Fruit fly (Drosophila melanogaster) whole organism, embryonic: ENCODE data around the gene CG6961.

Source experiments
- Ada2b ChIP-seq: fragments of 200-800 bp; sonication (Bioruptor generic); IDR thresholded peaks from 2 replicates; pipeline ENCODE4 v1.3.6; 2022; ENCODE audit warnings: missing biosample characterization, missing genetic modification characterization
- B-H2 ChIP-seq: fragments of 200-800 bp; sonication (Bioruptor generic); optimal IDR thresholded peaks from 2 replicates; lab custom pipeline; 2018; ENCODE audit warnings: missing biosample characterization, mild to moderate bottlenecking, missing genetic modification characterization
- CG12219 ChIP-seq: fragments of 200-800 bp; sonication (Bioruptor generic); optimal IDR thresholded peaks from 3 replicates; lab custom pipeline; 2018; ENCODE audit warnings: missing biosample characterization, mild to moderate bottlenecking, missing genetic modification characterization
- CG12391 ChIP-seq: fragments of 200-800 bp; sonication (Bioruptor generic); optimal IDR thresholded peaks from 3 replicates; lab custom pipeline; 2018; ENCODE audit warnings: missing biosample characterization, mild to moderate bottlenecking, missing genetic modification characterization, moderate library complexity
- CG12744 ChIP-seq: fragments of 200-800 bp; sonication (Bioruptor generic); optimal IDR thresholded peaks from 2 replicates; lab custom pipeline; 2016; ENCODE audit warnings: missing biosample characterization, missing genetic modification characterization
- CG13123 ChIP-seq: fragments of 200-800 bp; sonication (Bioruptor generic); optimal IDR thresholded peaks from 2 replicates; lab custom pipeline; 2016; ENCODE audit warnings: missing biosample characterization, missing genetic modification characterization
- CG14441 ChIP-seq: fragments of 200-800 bp; sonication (Bioruptor generic); IDR thresholded peaks from 2 replicates; pipeline ENCODE4 v1.3.6; 2022; ENCODE audit warnings: missing biosample characterization, missing genetic modification characterization
- CG1529 ChIP-seq: fragments of 200-800 bp; sonication (Bioruptor generic); optimal IDR thresholded peaks from 3 replicates; lab custom pipeline; 2018; ENCODE audit warnings: missing biosample characterization, missing genetic modification characterization
- CG17385 ChIP-seq: fragments of 200-800 bp; sonication (Bioruptor generic); optimal IDR thresholded peaks from 3 replicates; lab custom pipeline; 2018; ENCODE audit warnings: missing biosample characterization, mild to moderate bottlenecking, missing genetic modification characterization
- CG17612 ChIP-seq: fragments of 200-800 bp; sonication (Bioruptor generic); IDR thresholded peaks from 2 replicates; pipeline ENCODE4 v1.3.6; 2022; ENCODE audit warnings: missing biosample characterization, missing genetic modification characterization
- CG17802 ChIP-seq: fragments of 200-800 bp; sonication (Bioruptor generic); optimal IDR thresholded peaks from 2 replicates; lab custom pipeline; 2018; ENCODE audit warnings: missing biosample characterization, mild to moderate bottlenecking, missing genetic modification characterization, moderate library complexity
- CG1832 ChIP-seq: fragments of 200-800 bp; sonication (Bioruptor generic); optimal IDR thresholded peaks from 2 replicates; lab custom pipeline; 2017; ENCODE audit warnings: missing biosample characterization, mild to moderate bottlenecking, missing genetic modification characterization, inconsistent platforms
- CG18599 ChIP-seq: fragments of 200-800 bp; sonication (Bioruptor generic); optimal IDR thresholded peaks from 3 replicates; lab custom pipeline; 2017; ENCODE audit warnings: missing biosample characterization, missing genetic modification characterization, mild to moderate bottlenecking, moderate library complexity, missing genetic modification reagents
- CG18619 ChIP-seq: fragments of 200-800 bp; sonication (Bioruptor generic); optimal IDR thresholded peaks from 3 replicates; lab custom pipeline; 2017; ENCODE audit warnings: missing biosample characterization, mild to moderate bottlenecking, missing genetic modification characterization
- CG31388 ChIP-seq: fragments of 200-800 bp; sonication (Bioruptor generic); optimal IDR thresholded peaks from 2 replicates; lab custom pipeline; 2016; ENCODE audit warnings: missing biosample characterization, missing genetic modification characterization
- CG32532 ChIP-seq: fragments of 200-800 bp; sonication (Bioruptor generic); IDR thresholded peaks from 2 replicates; pipeline ENCODE4 v1.3.6; 2022; ENCODE audit warnings: missing biosample characterization, missing genetic modification characterization
- CG34422 ChIP-seq: fragments of 200-800 bp; sonication (Bioruptor generic); IDR thresholded peaks from 3 replicates; pipeline ENCODE4 v1.3.6; 2022; ENCODE audit warnings: missing biosample characterization, missing genetic modification characterization
- CG4328 ChIP-seq: fragments of 200-800 bp; sonication (Bioruptor generic); optimal IDR thresholded peaks from 3 replicates; lab custom pipeline; 2017; ENCODE audit warnings: missing biosample characterization, missing genetic modification reagents, missing genetic modification characterization
- CG4820 ChIP-seq: fragments of 200-800 bp; sonication (Bioruptor generic); optimal IDR thresholded peaks from 3 replicates; lab custom pipeline; 2016; ENCODE audit warnings: missing biosample characterization, missing genetic modification characterization
- CG6254 ChIP-seq: fragments of 200-800 bp; sonication (Bioruptor generic); optimal IDR thresholded peaks from 3 replicates; lab custom pipeline; 2017; ENCODE audit warnings: mild to moderate bottlenecking, missing biosample characterization, missing genetic modification reagents, missing genetic modification characterization
- CG7556 ChIP-seq: fragments of 200-800 bp; sonication (Bioruptor generic); optimal IDR thresholded peaks from 2 replicates; lab custom pipeline; 2017; ENCODE audit warnings: missing biosample characterization, mild to moderate bottlenecking, missing genetic modification characterization
- CG8359 ChIP-seq: fragments of 200-800 bp; sonication (Bioruptor generic); optimal IDR thresholded peaks from 2 replicates; lab custom pipeline; 2017; ENCODE audit warnings: missing biosample characterization, mild to moderate bottlenecking, missing genetic modification characterization, borderline replicate concordance
- CG8478 ChIP-seq: fragments of >200 bp; optimal IDR thresholded peaks from 2 replicates; lab custom pipeline; 2018
- Deaf1 ChIP-seq: fragments of 200-800 bp; optimal IDR thresholded peaks from 3 replicates; lab custom pipeline; 2019; ENCODE audit warnings: missing biosample characterization, mild to moderate bottlenecking, missing genetic modification characterization, moderate library complexity
- Dfd ChIP-seq, 2 experiments: fragments of >200 bp; optimal IDR thresholded peaks; 2 replicates each; lab custom pipeline; 2017; ENCODE audit warnings: missing biosample characterization in 2 of 2, missing genetic modification characterization in 2 of 2
- Doc3 ChIP-seq: fragments of 200-800 bp; sonication (Bioruptor generic); IDR thresholded peaks from 3 replicates; pipeline ENCODE4 v1.3.6; 2022; ENCODE audit warnings: missing biosample characterization, missing genetic modification characterization; ENCODE audit not compliant: partially characterized antibody
- HLH4C ChIP-seq: fragments of 200-800 bp; sonication (Bioruptor generic); IDR thresholded peaks from 3 replicates; pipeline ENCODE4 v1.3.6; 2022; ENCODE audit warnings: missing biosample characterization, missing genetic modification characterization; ENCODE audit not compliant: partially characterized antibody
- Lpt ChIP-seq: fragments of >200 bp; optimal IDR thresholded peaks from 2 replicates; lab custom pipeline; 2018; ENCODE audit warnings: missing biosample characterization, missing genetic modification characterization
- Meics ChIP-seq: fragments of 200-800 bp; sonication (Bioruptor generic); optimal IDR thresholded peaks from 2 replicates; lab custom pipeline; 2017; ENCODE audit warnings: missing biosample characterization, mild to moderate bottlenecking, missing genetic modification characterization
- Poxn ChIP-seq: fragments of 200-800 bp; sonication (Bioruptor generic); IDR thresholded peaks from 2 replicates; pipeline ENCODE4 v1.3.6; 2022; ENCODE audit warnings: missing biosample characterization, missing genetic modification characterization
- Sry-δ ChIP-seq: fragments of 200-800 bp; sonication (Bioruptor generic); optimal IDR thresholded peaks from 2 replicates; lab custom pipeline; 2016; ENCODE audit warnings: missing biosample characterization, missing genetic modification characterization
- ash1 ChIP-seq: fragments of 200-800 bp; sonication (Bioruptor generic); optimal IDR thresholded peaks from 2 replicates; lab custom pipeline; 2018; ENCODE audit warnings: missing biosample characterization, mild to moderate bottlenecking, missing genetic modification characterization
- br ChIP-seq: fragments of >200 bp; optimal IDR thresholded peaks from 2 replicates; lab custom pipeline; 2017
- chn ChIP-seq: fragments of 200-800 bp; sonication (Bioruptor generic); optimal IDR thresholded peaks from 2 replicates; lab custom pipeline; 2016; ENCODE audit warnings: missing biosample characterization, missing genetic modification characterization
- croc ChIP-seq: fragments of 200-800 bp; sonication (Bioruptor generic); conservative IDR thresholded peaks from 3 replicates; pipeline ENCODE4 v1.3.6; 2022; ENCODE audit warnings: missing biosample characterization, missing genetic modification characterization
- da ChIP-seq: fragments of 200-800 bp; sonication (Bioruptor generic); optimal IDR thresholded peaks from 2 replicates; lab custom pipeline; 2016; ENCODE audit warnings: missing biosample characterization, missing genetic modification characterization
- ftz-f1 ChIP-seq: fragments of 200-800 bp; sonication (Bioruptor generic); optimal IDR thresholded peaks from 2 replicates; lab custom pipeline; 2016; ENCODE audit warnings: missing biosample characterization, missing genetic modification characterization
- hb ChIP-seq: fragments of 200-800 bp; sonication (Bioruptor generic); IDR thresholded peaks from 3 replicates; pipeline ENCODE4 v1.3.6; 2022; ENCODE audit warnings: missing biosample characterization, missing genetic modification characterization; ENCODE audit not compliant: partially characterized antibody
- jing ChIP-seq: fragments of 200-800 bp; sonication (Bioruptor generic); optimal IDR thresholded peaks from 2 replicates; lab custom pipeline; 2018; ENCODE audit warnings: missing biosample characterization, mild to moderate bottlenecking, missing genetic modification characterization
- jumu ChIP-seq: fragments of 200-800 bp; sonication (Bioruptor generic); optimal IDR thresholded peaks from 3 replicates; lab custom pipeline; 2016; ENCODE audit warnings: missing biosample characterization, missing genetic modification characterization
- kay ChIP-seq: fragments of 200-800 bp; sonication (Bioruptor generic); optimal IDR thresholded peaks from 2 replicates; lab custom pipeline; 2016; ENCODE audit warnings: missing biosample characterization, missing genetic modification characterization
- lbe ChIP-seq: fragments of 200-800 bp; sonication (Bioruptor generic); optimal IDR thresholded peaks from 2 replicates; lab custom pipeline; 2016; ENCODE audit warnings: missing biosample characterization, mild to moderate bottlenecking, missing genetic modification characterization
- mam ChIP-seq: fragments of 200-800 bp; sonication (Bioruptor generic); optimal IDR thresholded peaks from 3 replicates; lab custom pipeline; 2016; ENCODE audit warnings: missing biosample characterization, missing genetic modification characterization
- mld ChIP-seq: fragments of 200-800 bp; sonication (Bioruptor generic); IDR thresholded peaks from 3 replicates; pipeline ENCODE4 v1.3.6; 2022; ENCODE audit warnings: missing biosample characterization, missing genetic modification characterization; ENCODE audit not compliant: partially characterized antibody
- nau ChIP-seq: fragments of 200-800 bp; sonication (Bioruptor generic); optimal IDR thresholded peaks from 3 replicates; lab custom pipeline; 2017; ENCODE audit warnings: missing biosample characterization, mild to moderate bottlenecking, missing genetic modification characterization, missing genetic modification reagents
- peb ChIP-seq: fragments of 200-800 bp; sonication (Bioruptor generic); IDR thresholded peaks from 2 replicates; pipeline ENCODE4 v1.3.6; 2022; ENCODE audit warnings: missing biosample characterization, missing genetic modification characterization
- schlank ChIP-seq: fragments of 200-800 bp; sonication (Bioruptor generic); optimal IDR thresholded peaks from 2 replicates; lab custom pipeline; 2018; ENCODE audit warnings: missing biosample characterization, mild to moderate bottlenecking, missing genetic modification characterization
- sens-2 ChIP-seq: fragments of 200-800 bp; sonication (Bioruptor generic); IDR thresholded peaks from 2 replicates; pipeline ENCODE4 v1.3.6; 2022; ENCODE audit warnings: missing biosample characterization, missing genetic modification characterization
- sisA ChIP-seq: fragments of 200-800 bp; sonication (Bioruptor generic); IDR thresholded peaks from 2 replicates; pipeline ENCODE4 v1.3.6; 2022; ENCODE audit warnings: missing biosample characterization, missing genetic modification characterization
- zen ChIP-seq: fragments of 200-800 bp; sonication (Bioruptor generic); optimal IDR thresholded peaks from 3 replicates; lab custom pipeline; 2018; ENCODE audit warnings: missing biosample characterization, mild to moderate bottlenecking, missing genetic modification characterization, moderate library complexity

CG6961 gene

dm6 chrX:18789353-18790210 lies 1.6 kb upstream of the CG6961 start (continued):
- no peak for TF ChIP-seq B-H2 (GFP tag; lab: Kevin White, UChicago)
- no peak for TF ChIP-seq ash1 (GFP tag; lab: Kevin White, UChicago)
- peak; percentile 57 for TF ChIP-seq nau (GFP tag; lab: Kevin White, UChicago)
- no peak for TF ChIP-seq croc (GFP tag; lab: Robert Waterston, UW)
- TF ChIP-seq lbe (GFP tag; lab: Kevin White, UChicago): no peak
- TF ChIP-seq mld (GFP tag; lab: Robert Waterston, UW): no peak
- peak; percentile 17; the same call in 1 of the 2 replicates for TF ChIP-seq Ada2b
- TF ChIP-seq mam (GFP tag; lab: Kevin White, UChicago): peak; percentile 34
- peak; percentile 6 for TF ChIP-seq jing
- TF ChIP-seq sisA (GFP tag; lab: Robert Waterston, UW): 0 out of 2 replicates have a peak, but pooled peaks have one; percentile 19
- no peak for TF ChIP-seq CG17802
- TF ChIP-seq CG4820 (GFP tag; lab: Kevin White, UChicago): peak; percentile 10
- peak; percentile 63 for TF ChIP-seq CG14441 (GFP tag; lab: Robert Waterston, UW)
- no peak for TF ChIP-seq HLH4C
- TF ChIP-seq schlank (tag; lab: Kevin White, UChicago): no peak
- no peak for TF ChIP-seq CG1529 (GFP tag; lab: Kevin White, UChicago)
- no peak for TF ChIP-seq sens-2
- peak; percentile 10 for TF ChIP-seq CG4328 (GFP tag; lab: Kevin White, UChicago)
- no peak for TF ChIP-seq CG6254 (GFP tag; lab: Kevin White, UChicago)
- no peak for TF ChIP-seq peb (GFP tag; lab: Robert Waterston, UW)
- TF ChIP-seq br: no peak
- TF ChIP-seq Poxn (GFP tag; lab: Robert Waterston, UW): no peak
- TF ChIP-seq zen (tag; lab: Kevin White, UChicago): peak; percentile 38
- no peak for TF ChIP-seq CG8478 (lab: Kevin White, UChicago)
- TF ChIP-seq hb (GFP tag; lab: Robert Waterston, UW): no peak
- peak; percentile 46 for TF ChIP-seq jumu (GFP tag; lab: Kevin White, UChicago)
- TF ChIP-seq CG32532 (GFP tag; lab: Robert Waterston, UW): peak; percentile 59
- peak; percentile 66 for TF ChIP-seq CG12391 (tag; lab: Kevin White, UChicago)
- TF ChIP-seq CG18619 (GFP tag; lab: Kevin White, UChicago): peak; percentile 66
- no peak for TF ChIP-seq Sry-δ (GFP tag; lab: Kevin White, UChicago)
- TF ChIP-seq da (GFP tag; lab: Kevin White, UChicago): no peak
- TF ChIP-seq kay (GFP tag; lab: Kevin White, UChicago): peak; percentile 42
- no peak for TF ChIP-seq Lpt (GFP tag; lab: Kevin White, UChicago)
- peak; percentile 62 for TF ChIP-seq CG17385 (GFP tag; lab: Kevin White, UChicago)
- no peak for TF ChIP-seq CG31388 (GFP tag; lab: Kevin White, UChicago)
- TF ChIP-seq ftz-f1 (GFP tag; lab: Kevin White, UChicago): peak; percentile 8
- TF ChIP-seq Doc3: no peak
- TF ChIP-seq CG12219 (GFP tag; lab: Kevin White, UChicago): peak; percentile 17
- peak; percentile 85 for TF ChIP-seq Meics (GFP tag; lab: Kevin White, UChicago)
- peak; percentile 69 for TF ChIP-seq CG18599 (GFP tag; lab: Kevin White, UChicago)
- TF ChIP-seq CG17612 (GFP tag; lab: Robert Waterston, UW): no peak
- no peak for TF ChIP-seq Dfd (GFP tag; optimal IDR thresholded peaks at IDR 0.05; lab: Kevin White, UChicago)
- no peak for TF ChIP-seq CG13123 (GFP tag; lab: Kevin White, UChicago)
- TF ChIP-seq chn (GFP tag; lab: Kevin White, UChicago): peak; percentile 4
- TF ChIP-seq Deaf1 (tag; lab: Kevin White, UChicago): peak; percentile 22
- TF ChIP-seq CG1832 (GFP tag; lab: Kevin White, UChicago): no peak
- TF ChIP-seq CG7556 (GFP tag; lab: Kevin White, UChicago): peak; percentile 85
- TF ChIP-seq CG34422: no peak
- TF ChIP-seq CG8359 (GFP tag; lab: Kevin White, UChicago): peak; percentile 2
- TF ChIP-seq CG12744 (GFP tag; lab: Kevin White, UChicago): peak; percentile 50
